Worm (Caenorhabditis elegans) whole organism, L1 larva: ENCODE results near the gene F21E9.2.

Experiments used
- lir-3 ChIP-seq: sonication (generic microtip); optimal IDR thresholded peaks from 2 replicates; lab custom pipeline; 2016; ENCODE audit warnings: mild to moderate bottlenecking, missing genetic modification characterization, moderate library complexity, missing compliant biosample characterization; ENCODE audit not compliant: poor library complexity
- nhr-28 ChIP-seq: fragments of 150-350 bp; optimal IDR thresholded peaks from 2 replicates; lab custom pipeline; 2014; ENCODE audit warnings: missing biosample characterization, missing genetic modification characterization

DNA sequence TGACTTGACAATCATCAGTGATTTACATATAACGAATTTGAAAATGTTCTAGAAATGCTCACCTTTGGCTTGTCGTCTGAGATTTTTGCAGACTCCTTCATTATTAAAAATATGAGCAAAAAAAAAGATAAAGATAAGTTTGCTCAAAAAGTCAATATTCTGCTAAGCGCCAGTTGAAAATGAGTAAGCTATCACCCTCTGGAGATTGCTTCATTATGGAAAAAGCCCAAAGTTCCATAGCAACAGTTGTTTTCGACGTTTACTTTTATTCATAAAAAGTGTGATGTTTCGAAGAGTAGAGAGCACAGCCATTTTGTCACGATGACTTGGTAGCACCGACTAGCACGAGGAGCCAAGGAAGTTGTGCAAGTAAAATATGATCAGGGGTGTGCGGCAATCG, 28.5 kb upstream of the F21E9.2 start, which contains the start of gene F56C3.3:
- TF ChIP-seq lir-3 (tag; lab: Kevin White, UChicago) (no peak), nhr-28 (tag; lab: Kevin White, UChicago) (no peak)
